Worm (Caenorhabditis elegans) whole organism, late embryonic: Measurements from ENCODE around the gene Y75B8A.18.

Experiments used
- K09A11.1 ChIP-seq: sonication (generic microtip); optimal IDR thresholded peaks from 2 replicates; lab custom pipeline; 2017; ENCODE audit warnings: antibody characterized with exemption, mild to moderate bottlenecking, missing genetic modification characterization, missing compliant biosample characterization; ENCODE audit not compliant: insufficient read depth
- T23F11.4 ChIP-seq: fragments of 200-800 bp; sonication (Bioruptor generic); optimal IDR thresholded peaks from 2 replicates; lab custom pipeline; 2018; ENCODE audit warnings: mild to moderate bottlenecking, missing genetic modification characterization, missing compliant biosample characterization
- che-1 ChIP-seq: sonication (generic microtip); optimal IDR thresholded peaks from 2 replicates; lab custom pipeline; 2016; ENCODE audit warnings: mild to moderate bottlenecking, missing genetic modification characterization, missing compliant biosample characterization
- dve-1 ChIP-seq: sonication (generic microtip); optimal IDR thresholded peaks from 2 replicates; lab custom pipeline; 2017; ENCODE audit warnings: antibody characterized with exemption, mild to moderate bottlenecking, missing genetic modification characterization, missing compliant biosample characterization
- fkh-10 ChIP-seq: fragments of 150-350 bp; optimal IDR thresholded peaks from 2 replicates; lab custom pipeline; 2014; ENCODE audit warnings: missing biosample characterization, missing genetic modification reagents, missing genetic modification characterization
- gmeb-2 ChIP-seq: sonication (generic microtip); optimal IDR thresholded peaks from 2 replicates; lab custom pipeline; 2016; ENCODE audit warnings: missing genetic modification characterization, inconsistent platforms, missing compliant biosample characterization
- pha-4 ChIP-seq: fragments of 150-350 bp; optimal IDR thresholded peaks from 2 replicates; lab custom pipeline; 2018; ENCODE audit warnings: missing biosample characterization, missing genetic modification reagents, missing genetic modification characterization
- rnt-1 ChIP-seq: sonication (generic microtip); optimal IDR thresholded peaks from 2 replicates; lab custom pipeline; 2016; ENCODE audit warnings: missing genetic modification characterization, missing compliant biosample characterization
- tbx-2 ChIP-seq: sonication (generic microtip); optimal IDR thresholded peaks from 2 replicates; lab custom pipeline; 2016; ENCODE audit warnings: missing genetic modification characterization, missing compliant biosample characterization

DNA sequence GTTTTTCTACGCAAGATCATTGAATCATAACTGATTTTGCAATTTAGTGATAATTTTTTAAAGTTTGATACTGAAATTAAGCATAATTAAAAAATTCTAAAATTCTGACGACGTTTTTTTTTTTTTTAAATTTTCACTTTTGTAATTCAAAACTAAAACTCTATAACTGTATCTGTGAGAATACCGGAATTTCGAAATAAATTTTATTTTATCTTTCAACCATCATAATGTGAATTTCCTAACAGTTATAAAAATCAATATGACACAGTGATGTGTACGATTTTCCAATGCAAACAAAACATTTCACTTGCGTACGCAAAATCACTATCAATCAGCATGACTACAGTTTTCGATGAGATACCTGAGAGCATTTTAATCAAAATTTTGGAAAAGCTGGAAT, 9.9 kb upstream of the Y75B8A.18 start, which contains the start of the genes grl-15 and fbxa-89:
- TF ChIP-seq tbx-2 (no peak), T23F11.4 (GFP tag; lab: Kevin White, UChicago) (no peak), pha-4 (no peak), rnt-1 (no peak), fkh-10 (no peak), dve-1 (no peak), K09A11.1 (tag; lab: Kevin White, UChicago) (no peak), gmeb-2 (no peak), che-1 (no peak)
